Worm (Caenorhabditis elegans): ENCODE measurements around the gene Y53C12A.10.

DNA sequence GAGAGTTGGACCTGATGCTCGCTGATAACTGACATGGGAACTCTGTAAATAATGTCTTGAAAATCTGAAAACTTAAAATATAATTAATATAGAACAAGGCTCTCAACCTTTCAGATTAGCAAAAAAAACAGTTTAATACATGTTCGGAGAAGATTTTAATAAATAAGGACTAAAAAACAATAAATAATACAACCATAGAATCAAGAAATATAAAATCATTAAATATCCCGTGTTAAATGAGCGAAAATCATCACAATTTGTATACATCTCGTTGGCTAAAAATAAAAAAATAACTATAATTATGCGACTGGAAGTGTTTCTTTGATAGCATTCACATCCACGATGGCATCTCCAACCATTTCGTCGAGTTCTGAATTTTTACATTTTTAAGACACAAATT, at the start of gene Y53C12A.10:
- no peak for TF ChIP-seq him-1 (tag; optimal IDR thresholded peaks at IDR 0.05)
- no peak for TF ChIP-seq W03F9.2 (tag; optimal IDR thresholded peaks at IDR 0.05)
- TF ChIP-seq dao-5 (tag; optimal IDR thresholded peaks at IDR 0.05) = no peak
